Worm (Caenorhabditis elegans): ENCODE data around the gene Y49F6C.8.

The Y49F6C.8 gene

ce11 chrII:3340818-3341217 lies 29.1 kb downstream of the Y49F6C.8 start:
- TF ChIP-seq mdl-1 (tag; optimal IDR thresholded peaks at IDR 0.05) (no peak), lin-15B (tag; optimal IDR thresholded peaks at IDR 0.05) (no peak), hmg-11 (tag; optimal IDR thresholded peaks at IDR 0.05) (no peak), fos-1 (tag; optimal IDR thresholded peaks at IDR 0.05) (no peak), fkh-10 (GFP tag; optimal IDR thresholded peaks at IDR 0.05) (no peak), nhr-77 (tag; optimal IDR thresholded peaks at IDR 0.05) (no peak)

- TF ChIP-seq nhr-67 (tag; optimal IDR thresholded peaks at IDR 0.05) (no peak), ztf-4 (tag; optimal IDR thresholded peaks at IDR 0.05) (no peak), sea-2 (GFP tag; optimal IDR thresholded peaks at IDR 0.05) (no peak), fos-1 (tag; optimal IDR thresholded peaks at IDR 0.05) (no peak), nhr-237 (tag; optimal IDR thresholded peaks at IDR 0.05) (no peak), lin-15B (tag; optimal IDR thresholded peaks at IDR 0.05) (no peak), fkh-2 (tag; optimal IDR thresholded peaks at IDR 0.05) (no peak), elt-3 (tag; optimal IDR thresholded peaks at IDR 0.05) (no peak), ceh-16 (tag; optimal IDR thresholded peaks at IDR 0.05) (no peak), lin-39 (tag; optimal IDR thresholded peaks at IDR 0.05) (no peak)
These were observed 29.7 kb downstream of the Y49F6C.8 start, which contains the start of gene F14D2.5 for ce11 chrII:3340251-3340650. F14D2.5 (plus strand) TSS chrII:3340551.

ce11 chrII:3338556-3338955 lies 31.4 kb downstream of the Y49F6C.8 start, which contains the start of gene F14D2.7:
F14D2.7 (minus strand) TSS chrII:3338656.
- TF ChIP-seq snpc-4 (tag; optimal IDR thresholded peaks at IDR 0.05), result no peak
- no peak for TF ChIP-seq egl-5 (tag; optimal IDR thresholded peaks at IDR 0.05)
- TF ChIP-seq ztf-11 (tag; optimal IDR thresholded peaks at IDR 0.05), result no peak
- TF ChIP-seq ZK546.5 (tag; optimal IDR thresholded peaks at IDR 0.05), result no peak
- no peak for TF ChIP-seq daf-12 (tag; optimal IDR thresholded peaks at IDR 0.05)
- TF ChIP-seq eor-1 (tag; optimal IDR thresholded peaks at IDR 0.05), result no peak
- no peak for TF ChIP-seq unc-39 (tag; optimal IDR thresholded peaks at IDR 0.05)
- no peak for TF ChIP-seq lsy-12 (tag; optimal IDR thresholded peaks at IDR 0.05)
- no peak for TF ChIP-seq elt-2 (tag; optimal IDR thresholded peaks at IDR 0.05)
- TF ChIP-seq fkh-10 (GFP tag; optimal IDR thresholded peaks at IDR 0.05), result no peak
- TF ChIP-seq aly-2 (tag; optimal IDR thresholded peaks at IDR 0.05), result no peak
- TF ChIP-seq elt-3 (tag; optimal IDR thresholded peaks at IDR 0.05), result no peak
- no peak for TF ChIP-seq fkh-2 (tag; optimal IDR thresholded peaks at IDR 0.05)
- no peak for TF ChIP-seq hmg-11 (tag; optimal IDR thresholded peaks at IDR 0.05)
- no peak for TF ChIP-seq nhr-28 (tag; optimal IDR thresholded peaks at IDR 0.05)
- no peak for TF ChIP-seq nhr-23 (tag; optimal IDR thresholded peaks at IDR 0.05)
- TF ChIP-seq nhr-43 (tag; optimal IDR thresholded peaks at IDR 0.05; ENCODE audit: poor library complexity, severe bottlenecking), result no peak
- TF ChIP-seq ceh-9 (tag; optimal IDR thresholded peaks at IDR 0.05), result no peak

ce11 chrII:3337039-3337438 lies 32.9 kb downstream of the Y49F6C.8 start, which contains the start of gene F14D2.19:
F14D2.19 (minus strand) TSS chrII:3337139.
- TF ChIP-seq ztf-4 (tag; optimal IDR thresholded peaks at IDR 0.05) (no peak), mdl-1 (tag; optimal IDR thresholded peaks at IDR 0.05) (no peak), skn-1 (tag; optimal IDR thresholded peaks at IDR 0.05) (no peak), jun-1 (tag; optimal IDR thresholded peaks at IDR 0.05) (no peak), ceh-82 (tag; optimal IDR thresholded peaks at IDR 0.05) (no peak), nfya-1 (tag; optimal IDR thresholded peaks at IDR 0.05; ENCODE audit: insufficient read depth) (no peak), unc-39 (tag; optimal IDR thresholded peaks at IDR 0.05) (no peak)

- no peak for TF ChIP-seq mdl-1 (tag; optimal IDR thresholded peaks at IDR 0.05)
- no peak for TF ChIP-seq pha-4 (tag; optimal IDR thresholded peaks at IDR 0.05)
- no peak for TF ChIP-seq ceh-82 (tag; optimal IDR thresholded peaks at IDR 0.05)
- no peak for TF ChIP-seq nhr-76 (tag; optimal IDR thresholded peaks at IDR 0.05)
- TF ChIP-seq nhr-77 (tag; optimal IDR thresholded peaks at IDR 0.05), result no peak
These were observed 37.9 kb downstream of the Y49F6C.8 start, which contains the start of gene irld-27 for ce11 chrII:3332039-3332438. irld-27 (plus strand) TSS chrII:3332339.
